Worm (Caenorhabditis elegans): ENCODE measurements around the gene fbxa-179.

Gene fbxa-179

DNA sequence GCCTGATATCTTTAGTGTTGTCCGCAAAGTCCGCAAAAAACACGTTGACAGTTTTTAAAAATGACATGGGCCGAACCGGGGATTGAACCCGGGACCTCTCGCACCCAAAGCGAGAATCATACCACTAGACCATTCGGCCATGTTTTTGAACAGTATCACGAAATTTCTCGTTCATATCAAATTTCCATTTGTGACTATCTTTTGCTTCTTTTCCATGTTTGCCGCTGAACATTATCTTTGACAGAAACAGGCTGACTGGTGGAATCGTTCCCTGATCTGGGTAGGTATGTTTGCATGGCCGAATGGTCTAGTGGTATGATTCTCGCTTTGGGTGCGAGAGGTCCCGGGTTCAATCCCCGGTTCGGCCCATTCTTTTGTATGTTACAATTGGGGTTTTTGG lies 25.1 kb upstream of the fbxa-179 start:
- TF ChIP-seq spr-1 (tag; optimal IDR thresholded peaks at IDR 0.05) (peak; percentile 51), daf-16 (GFP tag; optimal IDR thresholded peaks at IDR 0.05) (peak in 1 of 2 experiments; percentile 79), daf-16 (tag; optimal IDR thresholded peaks at IDR 0.05) (peak; percentile 66), lin-13 (GFP tag; optimal IDR thresholded peaks at IDR 0.05) (peak; percentile 48), duxl-1 (tag; optimal IDR thresholded peaks at IDR 0.05; ENCODE audit: poor library complexity) (peak; percentile 53), mxl-3 (GFP tag; optimal IDR thresholded peaks at IDR 0.05) (peak; percentile 44), nhr-102 (tag; optimal IDR thresholded peaks at IDR 0.05) (peak; percentile 71), ctbp-1 (GFP tag; IDR thresholded peaks at IDR 0.05) (0 out of 2 replicates have a peak, but pooled peaks have one; percentile 46), T20F7.1 (GFP tag; optimal IDR thresholded peaks at IDR 0.05) (peak; percentile 9), D1046.2 (GFP tag; IDR thresholded peaks at IDR 0.05) (peak; percentile 75; the same call in 1 of the 2 replicates), aha-1 (tag) (peak; percentile 84), dmd-9 (GFP tag; IDR thresholded peaks at IDR 0.05) (peak; percentile 62; the same call in 1 of the 2 replicates), nhr-28 (tag; optimal IDR thresholded peaks at IDR 0.05) (peak; percentile 40), nhr-42 (GFP tag; IDR thresholded peaks at IDR 0.05) (0 out of 2 replicates have a peak, but pooled peaks have one; percentile 36), gei-8 (GFP tag; optimal IDR thresholded peaks at IDR 0.05) (peak; percentile 45), nhr-48 (tag; optimal IDR thresholded peaks at IDR 0.05) (peak; percentile 71), zfp-2 (tag; optimal IDR thresholded peaks at IDR 0.05) (peak; percentile 43), tra-1 (GFP tag; IDR thresholded peaks at IDR 0.05) (peak; percentile 21; the same call in 1 of the 2 replicates), nhr-41 (GFP tag; IDR thresholded peaks at IDR 0.05) (peak; percentile 65; the same call in 1 of the 2 replicates), snpc-1.2 (GFP tag; IDR thresholded peaks at IDR 0.05) (peak; percentile 60), rbr-2 (tag; optimal IDR thresholded peaks at IDR 0.05) (peak; percentile 7), hmg-1.1 (GFP tag; IDR thresholded peaks at IDR 0.05) (peak; percentile 65), zfp-3 (GFP tag; conservative IDR thresholded peaks at IDR 0.05) (peak; percentile 49; the same call in 1 of the 2 replicates), saeg-2 (GFP tag; IDR thresholded peaks at IDR 0.05) (0 out of 2 replicates have a peak, but pooled peaks have one; percentile 49), mdt-29 (GFP tag; IDR thresholded peaks at IDR 0.05) (0 out of 2 replicates have a peak, but pooled peaks have one; percentile 71), zip-2 (tag; optimal IDR thresholded peaks at IDR 0.05) (peak; percentile 48), ceh-20 (GFP tag; IDR thresholded peaks at IDR 0.05) (peak; percentile 18; the same call in 1 of the 2 replicates), lim-7 (GFP tag; IDR thresholded peaks at IDR 0.05) (peak; percentile 58), dmd-6 (GFP tag; IDR thresholded peaks at IDR 0.05) (peak; percentile 43), hlh-30 (tag; optimal IDR thresholded peaks at IDR 0.05; ENCODE audit: insufficient read depth) (peak; percentile 37), php-3 (GFP tag; IDR thresholded peaks at IDR 0.05) (peak; percentile 59; the same call in 1 of the 2 replicates), F26F4.8 (GFP tag; conservative IDR thresholded peaks at IDR 0.05) (0 out of 2 replicates have a peak, but pooled peaks have one; percentile 57), nhr-25 (tag; optimal IDR thresholded peaks at IDR 0.05; ENCODE audit: borderline replicate concordance, insufficient read depth) (peak; percentile 2)

DNA sequence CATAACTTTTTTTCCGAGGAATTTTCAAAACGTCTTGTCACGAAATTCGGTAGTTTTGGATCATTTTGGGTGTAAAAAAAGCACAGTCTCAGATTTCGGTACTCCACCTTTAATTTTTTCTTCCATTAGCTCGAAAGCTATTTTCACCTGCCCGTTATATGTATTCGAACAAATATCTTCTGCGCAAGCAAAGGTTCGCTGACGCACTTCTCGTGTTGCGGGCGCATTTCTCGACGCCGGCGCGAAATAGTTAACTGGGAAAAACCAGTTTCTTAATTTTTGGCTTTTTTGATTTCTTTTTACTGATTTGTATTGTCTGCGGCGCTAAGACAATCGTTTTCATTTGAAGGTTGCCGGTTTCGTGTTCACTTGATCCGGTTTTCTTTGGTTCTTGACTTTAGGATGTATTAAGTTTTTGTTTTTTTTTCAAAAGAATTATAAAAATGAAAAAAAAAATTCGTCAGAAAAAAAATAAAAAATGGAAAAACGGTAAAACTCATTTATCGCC lies 23.0 kb upstream of the fbxa-179 start:
- TF ChIP-seq madf-9 (GFP tag; conservative IDR thresholded peaks at IDR 0.05) = no peak
- TF ChIP-seq aha-1 (tag) = peak; percentile 68

DNA sequence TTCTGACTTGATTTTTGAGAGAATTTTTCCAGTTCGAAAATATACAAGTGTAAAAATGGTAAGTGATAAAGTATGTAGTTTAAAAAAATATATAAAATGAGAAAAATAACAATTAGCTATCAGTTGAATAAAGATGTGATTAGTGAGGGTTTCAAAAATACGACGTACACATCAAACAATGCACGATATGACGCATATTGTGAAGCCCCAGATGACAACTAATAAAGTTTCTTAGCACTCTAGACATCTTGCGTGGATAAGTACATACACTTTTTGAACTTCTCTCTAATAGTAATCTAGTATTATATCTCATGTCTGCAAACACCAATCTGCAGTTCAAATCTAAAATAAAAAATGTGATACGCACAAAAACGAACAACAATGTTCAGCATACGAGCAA lies 17.8 kb upstream of the fbxa-179 start:
- TF ChIP-seq T20F7.1 (GFP tag; optimal IDR thresholded peaks at IDR 0.05) (no peak), aha-1 (tag) (peak; percentile 55)

DNA sequence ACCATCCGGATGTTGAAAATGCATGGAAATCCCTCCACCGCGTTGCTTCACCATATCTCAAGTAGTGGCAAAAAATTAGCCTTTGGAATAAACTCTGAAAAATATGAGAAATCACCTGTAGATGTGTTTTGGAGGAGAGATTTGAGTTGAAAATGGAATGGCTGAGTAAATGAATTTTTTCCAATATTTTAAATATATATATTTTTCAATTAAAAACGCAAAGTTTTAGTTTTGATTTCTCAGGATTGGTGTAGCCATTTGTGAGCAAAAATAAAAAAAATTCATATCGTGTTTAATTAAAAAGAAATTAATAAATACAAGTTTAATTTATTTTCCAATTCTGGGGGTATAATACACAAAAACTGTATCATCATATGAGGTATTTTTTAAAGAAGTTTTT lies 15.4 kb upstream of the fbxa-179 start, which contains the start of gene F23D12.1:
F23D12.1 (minus strand) TSS at position 101 of the 400 bp plus-strand sequence.
- TF ChIP-seq ama-1 (optimal IDR thresholded peaks at IDR 0.05) (no peak), ztf-7 (tag; optimal IDR thresholded peaks at IDR 0.05) (no peak), aha-1 (tag) (no peak), daf-16 (GFP tag; optimal IDR thresholded peaks at IDR 0.05) (no peak), daf-16 (tag; optimal IDR thresholded peaks at IDR 0.05) (no peak), nhr-102 (tag; optimal IDR thresholded peaks at IDR 0.05) (no peak), hif-1 (tag; optimal IDR thresholded peaks at IDR 0.05) (no peak), T20F7.1 (GFP tag; optimal IDR thresholded peaks at IDR 0.05) (no peak), ZK337.2 (GFP tag; IDR thresholded peaks at IDR 0.05) (no peak), nhr-28 (tag; optimal IDR thresholded peaks at IDR 0.05) (no peak), daf-8 (GFP tag; IDR thresholded peaks at IDR 0.05) (no peak), mes-2 (tag; optimal IDR thresholded peaks at IDR 0.05; ENCODE audit: poor library complexity, severe bottlenecking) (no peak), mxl-3 (GFP tag; optimal IDR thresholded peaks at IDR 0.05) (no peak), hlh-11 (tag; optimal IDR thresholded peaks at IDR 0.05) (no peak), lin-15B (tag; optimal IDR thresholded peaks at IDR 0.05) (no peak)

Measured in whole organism, L4 larva.